Fruit fly (Drosophila melanogaster) Kc167 (cell line): ENCODE measurements around the gene Atg6.

ENCODE experiments used
- Sin3A ChIP-seq: fragments of >200 bp; optimal IDR thresholded peaks from 2 replicates; lab custom pipeline; 2018; ENCODE audit warnings: missing external identifiers
- h ChIP-seq: fragments of >200 bp; optimal IDR thresholded peaks from 3 replicates; lab custom pipeline; 2018; ENCODE audit warnings: missing external identifiers
- insv ChIP-seq: fragments of >200 bp; optimal IDR thresholded peaks from 3 replicates; lab custom pipeline; 2018; ENCODE audit warnings: missing external identifiers
- psq ChIP-seq: fragments of >200 bp; optimal IDR thresholded peaks from 2 replicates; lab custom pipeline; 2017; ENCODE audit warnings: missing external identifiers

- TF ChIP-seq psq (lab: Kevin White, UChicago) (no peak), Sin3A (no peak), insv (lab: Kevin White, UChicago) (no peak), h (no peak)
Measured at dm6 chr3R:24054227-24054626, 3.6 kb upstream of the Atg6 start, which contains the start of gene CG6000.
